Worm (Caenorhabditis elegans): ENCODE results near the gene gly-12.

DNA sequence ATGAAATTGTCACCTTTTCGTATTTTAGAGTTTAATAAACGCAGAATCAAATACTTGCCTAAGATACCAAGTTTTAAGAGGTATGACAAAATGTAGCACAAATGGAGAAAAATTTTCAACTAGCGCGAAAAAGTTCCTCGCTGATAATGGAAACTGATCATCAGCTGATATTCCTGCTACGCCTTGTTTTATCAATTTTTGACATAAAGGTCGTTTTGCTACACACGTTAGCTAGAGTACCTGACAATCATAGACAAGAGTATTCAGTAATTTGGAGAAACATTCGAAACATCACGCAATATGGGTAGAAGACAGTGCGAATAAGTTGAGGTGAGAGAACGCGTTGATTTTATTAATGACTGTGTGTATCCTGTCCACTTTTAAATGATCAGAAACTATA lies 39.9 kb upstream of the gly-12 start:
- TF ChIP-seq Y56A3A.18 (GFP tag; IDR thresholded peaks at IDR 0.05) (no peak), C17E4.6 (GFP tag; IDR thresholded peaks at IDR 0.05) (no peak), hsf-1 (GFP tag; IDR thresholded peaks at IDR 0.05) (no peak), rec-8 (tag; optimal IDR thresholded peaks at IDR 0.05) (no peak), ama-1 (optimal IDR thresholded peaks at IDR 0.05) (no peak), ama-1 (GFP tag; optimal IDR thresholded peaks at IDR 0.05) (no peak), lir-1 (GFP tag; conservative IDR thresholded peaks at IDR 0.05) (no peak), pha-4 (tag; optimal IDR thresholded peaks at IDR 0.05) (no peak), ceh-27 (GFP tag; optimal IDR thresholded peaks at IDR 0.05) (no peak), B0261.1 (tag; optimal IDR thresholded peaks at IDR 0.05) (no peak), mcd-1 (GFP tag; IDR thresholded peaks at IDR 0.05) (no peak), F39B2.1 (GFP tag; IDR thresholded peaks at IDR 0.05) (no peak), Y53F4B.3 (GFP tag; IDR thresholded peaks at IDR 0.05) (no peak), bed-1 (GFP tag; IDR thresholded peaks at IDR 0.05) (no peak)

Data from whole organism, young adult.